Fruit fly (Drosophila melanogaster): Measurements from ENCODE around the gene Jon65Aii.

Jon65Aii gene

dm6 chr3L:6054803-6055202, 2.7 kb downstream of the Jon65Aii start, which contains the start of gene tant (continued):
- no peak for TF ChIP-seq ken (GFP tag; IDR thresholded peaks at IDR 0.05)
- peak; percentile 2 for TF ChIP-seq Mad (GFP tag; optimal IDR thresholded peaks at IDR 0.05)
- TF ChIP-seq CG8944 (GFP tag; optimal IDR thresholded peaks at IDR 0.05), result no peak
- peak; percentile 89 for TF ChIP-seq Bgb (GFP tag; IDR thresholded peaks at IDR 0.05; ENCODE audit: partially characterized antibody)
- peak; percentile 24; the same call in 1 of the 4 replicates for TF ChIP-seq chinmo (GFP tag; IDR thresholded peaks at IDR 0.05; ENCODE audit: partially characterized antibody)
- no peak for TF ChIP-seq NC2β (GFP tag; optimal IDR thresholded peaks at IDR 0.05)
- peak; percentile 26; the same call in 1 of the 3 replicates for TF ChIP-seq row (GFP tag; IDR thresholded peaks at IDR 0.05)
- TF ChIP-seq CG1024 (GFP tag; IDR thresholded peaks at IDR 0.05), result no peak
- peak; percentile 94 for TF ChIP-seq CG2116 (GFP tag; optimal IDR thresholded peaks at IDR 0.05)
- peak; percentile 81 for TF ChIP-seq hb (GFP tag; IDR thresholded peaks at IDR 0.05; ENCODE audit: partially characterized antibody)
- peak; percentile 86 for TF ChIP-seq CG4617 (GFP tag; optimal IDR thresholded peaks at IDR 0.05; ENCODE audit: borderline replicate concordance)
- TF ChIP-seq Jarid2 (GFP tag; optimal IDR thresholded peaks at IDR 0.05), result peak; percentile 15
- TF ChIP-seq rib (GFP tag; IDR thresholded peaks at IDR 0.05), result no peak
- TF ChIP-seq CG18619 (GFP tag; optimal IDR thresholded peaks at IDR 0.05), result no peak
- peak; percentile 88 for TF ChIP-seq Sin3A (optimal IDR thresholded peaks at IDR 0.05)
- peak; percentile 77 for TF ChIP-seq nmo (GFP tag; optimal IDR thresholded peaks at IDR 0.05)
- peak; percentile 96 for TF ChIP-seq Ets65A (GFP tag)
- TF ChIP-seq CoRest (tag; optimal IDR thresholded peaks at IDR 0.05), result peak; percentile 66
- TF ChIP-seq vnd (GFP tag; IDR thresholded peaks at IDR 0.05; ENCODE audit: partially characterized antibody), result peak; percentile 88
- TF ChIP-seq CG9876 (GFP tag; optimal IDR thresholded peaks at IDR 0.05), result peak; percentile 36
- no peak for TF ChIP-seq CG11085 (GFP tag; IDR thresholded peaks at IDR 0.05)
- TF ChIP-seq CHES-1-like (GFP tag; optimal IDR thresholded peaks at IDR 0.05), result peak; percentile 53
- peak; percentile 89 for TF ChIP-seq HLH4C (GFP tag; IDR thresholded peaks at IDR 0.05; ENCODE audit: partially characterized antibody)
- peak; percentile 90 for TF ChIP-seq CG6791 (GFP tag; IDR thresholded peaks at IDR 0.05; ENCODE audit: partially characterized antibody)
- TF ChIP-seq zen2 (GFP tag; IDR thresholded peaks at IDR 0.05; ENCODE audit: partially characterized antibody), result peak; percentile 70; the same call in 1 of the 3 replicates
- TF ChIP-seq Bdp1 (GFP tag; optimal IDR thresholded peaks at IDR 0.05), result peak; percentile 11
- peak; percentile 16 for TF ChIP-seq CG1792 (GFP tag; optimal IDR thresholded peaks at IDR 0.05)
- TF ChIP-seq CG18262 (tag; optimal IDR thresholded peaks at IDR 0.05), result peak; percentile 4

- no peak for TF ChIP-seq CG12659 (GFP tag; optimal IDR thresholded peaks at IDR 0.05)
- no peak for TF ChIP-seq CG2889 (GFP tag; IDR thresholded peaks at IDR 0.05)
- no peak for TF ChIP-seq cas (GFP tag; IDR thresholded peaks at IDR 0.05)
- TF ChIP-seq Spps (tag; optimal IDR thresholded peaks at IDR 0.05), result no peak
- TF ChIP-seq Optix (GFP tag; IDR thresholded peaks at IDR 0.05), result 0 out of 3 replicates have a peak, but pooled peaks have one; percentile 28
- no peak for TF ChIP-seq B-H1 (GFP tag; IDR thresholded peaks at IDR 0.05)
- TF ChIP-seq mld (GFP tag; IDR thresholded peaks at IDR 0.05; ENCODE audit: partially characterized antibody), result no peak
- no peak for TF ChIP-seq schlank (tag; optimal IDR thresholded peaks at IDR 0.05)
- TF ChIP-seq Dref (GFP tag; IDR thresholded peaks at IDR 0.05), result no peak
- peak; percentile 4 for TF ChIP-seq mam (GFP tag; optimal IDR thresholded peaks at IDR 0.05)
- no peak for TF ChIP-seq CG6813 (GFP tag; optimal IDR thresholded peaks at IDR 0.05)
- TF ChIP-seq CG13624 (GFP tag; optimal IDR thresholded peaks at IDR 0.05), result peak; percentile 19
- no peak for TF ChIP-seq fu2 (GFP tag; optimal IDR thresholded peaks at IDR 0.05)
- peak; percentile 82 for TF ChIP-seq ac (GFP tag; optimal IDR thresholded peaks at IDR 0.05)
- TF ChIP-seq bcd (GFP tag; optimal IDR thresholded peaks at IDR 0.05), result peak; percentile 12
- no peak for TF ChIP-seq Trl (optimal IDR thresholded peaks at IDR 0.05)
- TF ChIP-seq Trl (GFP tag; optimal IDR thresholded peaks at IDR 0.05), result no peak
- no peak for TF ChIP-seq BtbVII (GFP tag; optimal IDR thresholded peaks at IDR 0.05)
- TF ChIP-seq Rfx (GFP tag; IDR thresholded peaks at IDR 0.05), result no peak
- TF ChIP-seq Sry-δ (GFP tag; optimal IDR thresholded peaks at IDR 0.05), result no peak
- no peak for TF ChIP-seq Nf-YC (tag; optimal IDR thresholded peaks at IDR 0.05)
- no peak for TF ChIP-seq CG10274 (GFP tag; optimal IDR thresholded peaks at IDR 0.05)
- TF ChIP-seq sna (GFP tag; IDR thresholded peaks at IDR 0.05; ENCODE audit: partially characterized antibody), result no peak
These were observed 7.1 kb downstream of the Jon65Aii start, which contains the start of gene CG6592 for dm6 chr3L:6059062-6059708. CG6592 (plus strand) TSS chr3L:6059658.

Measured in whole organism, embryonic.